Worm (Caenorhabditis elegans) whole organism, late embryonic: ENCODE results near the gene R144.12.

Experiments used
- K02D7.2 ChIP-seq: sonication (generic microtip); optimal IDR thresholded peaks from 2 replicates; lab custom pipeline; 2017; ENCODE audit warnings: mild to moderate bottlenecking, missing genetic modification characterization, missing compliant biosample characterization
- Y22D7AL.16 ChIP-seq: sonication (generic microtip); optimal IDR thresholded peaks from 2 replicates; lab custom pipeline; 2016; ENCODE audit warnings: missing genetic modification characterization, missing compliant biosample characterization
- ama-1 ChIP-seq: fragments of 150-350 bp; optimal IDR thresholded peaks from 2 replicates; lab custom pipeline; 2014
- ceh-30 ChIP-seq: fragments of 150-350 bp; optimal IDR thresholded peaks from 2 replicates; lab custom pipeline; 2014; ENCODE audit warnings: missing biosample characterization, missing genetic modification characterization
- ceh-31 ChIP-seq: sonication (generic microtip); optimal IDR thresholded peaks from 2 replicates; lab custom pipeline; 2016; ENCODE audit warnings: missing genetic modification characterization, missing compliant biosample characterization
- che-1 ChIP-seq: sonication (generic microtip); optimal IDR thresholded peaks from 2 replicates; lab custom pipeline; 2016; ENCODE audit warnings: mild to moderate bottlenecking, missing genetic modification characterization, missing compliant biosample characterization
- fkh-10 ChIP-seq: fragments of 150-350 bp; optimal IDR thresholded peaks from 2 replicates; lab custom pipeline; 2014; ENCODE audit warnings: missing biosample characterization, missing genetic modification reagents, missing genetic modification characterization
- nhr-11 ChIP-seq: fragments of 150-350 bp; optimal IDR thresholded peaks from 2 replicates; lab custom pipeline; 2014; ENCODE audit warnings: missing biosample characterization, missing genetic modification characterization
- pqm-1 ChIP-seq: sonication (generic microtip); optimal IDR thresholded peaks from 2 replicates; lab custom pipeline; 2016; ENCODE audit warnings: missing genetic modification characterization, missing compliant biosample characterization
- pros-1 ChIP-seq: fragments of 150-350 bp; optimal IDR thresholded peaks from 2 replicates; lab custom pipeline; 2014; ENCODE audit warnings: missing biosample characterization, missing genetic modification reagents, missing genetic modification characterization
- sox-2 ChIP-seq: fragments of 200-800 bp; sonication (Bioruptor generic); IDR thresholded peaks from 2 replicates; pipeline ENCODE4 v1.3.6; 2022; ENCODE audit warnings: missing genetic modification reagents, missing genetic modification characterization, missing compliant biosample characterization
- tbx-2 ChIP-seq: sonication (generic microtip); optimal IDR thresholded peaks from 2 replicates; lab custom pipeline; 2016; ENCODE audit warnings: missing genetic modification characterization, missing compliant biosample characterization

- TF ChIP-seq tbx-2 (tag; lab: Kevin White, UChicago) = no peak
- TF ChIP-seq pqm-1 (tag; lab: Kevin White, UChicago) = no peak
- TF ChIP-seq pros-1 (tag; lab: Kevin White, UChicago) = no peak
- TF ChIP-seq sox-2 (GFP tag; lab: Robert Waterston, UW) = no peak
- TF ChIP-seq fkh-10 (GFP tag; lab: Kevin White, UChicago) = no peak
- TF ChIP-seq ceh-30 (tag; lab: Kevin White, UChicago) = no peak
- no peak for TF ChIP-seq ceh-31
- no peak for TF ChIP-seq ama-1 (lab: Kevin White, UChicago)
- TF ChIP-seq Y22D7AL.16 (tag; lab: Kevin White, UChicago) = no peak
- no peak for TF ChIP-seq nhr-11 (tag; lab: Kevin White, UChicago)
- no peak for TF ChIP-seq che-1 (tag; lab: Kevin White, UChicago)
- no peak for TF ChIP-seq K02D7.2
Observed at ce11 chrIII:5002231-5002630, 4.5 kb downstream of the R144.12 start, which contains the start of gene R144.10.
